Fruit fly (Drosophila melanogaster) S2 (cell line): ENCODE measurements around the gene CG43062.

Source experiments
- CG8478 ChIP-seq: fragments of >200 bp; optimal IDR thresholded peaks from 2 replicates; lab custom pipeline; 2018
- CTCF ChIP-seq, 2 experiments: fragments of >200 bp; optimal IDR thresholded peaks; 2 replicates each; lab custom pipeline; 2018

dm6 chr3R:11778879-11779278 is 28.7 kb downstream of the CG43062 start:
- TF ChIP-seq CTCF (optimal IDR thresholded peaks at IDR 0.05; lab: Kevin White, UChicago) (no peak), CG8478 (lab: Kevin White, UChicago) (no peak)
